Worm (Caenorhabditis elegans): ENCODE data around the gene srh-67.

srh-67 gene

ce11 chrII:12460602-12461453 lies 47.9 kb upstream of the srh-67 start, which contains the start of gene tag-280:
TSS of gene tag-280 (plus strand) at chrII:12460652.
- no peak for TF ChIP-seq lin-11 (tag; optimal IDR thresholded peaks at IDR 0.05)
- no peak for TF ChIP-seq ama-1 (optimal IDR thresholded peaks at IDR 0.05)
- TF ChIP-seq lsy-2 (tag; optimal IDR thresholded peaks at IDR 0.05), result no peak
- no peak for TF ChIP-seq skn-1 (tag; optimal IDR thresholded peaks at IDR 0.05)
- TF ChIP-seq fos-1 (tag; optimal IDR thresholded peaks at IDR 0.05), result no peak

ce11 chrII:12462244-12462643 lies 46.5 kb upstream of the srh-67 start, which contains the start of gene F15A4.2:
TSS of gene F15A4.2 (plus strand) at chrII:12462544.
- TF ChIP-seq peb-1 (tag; optimal IDR thresholded peaks at IDR 0.05), result no peak
- TF ChIP-seq egl-27 (tag; optimal IDR thresholded peaks at IDR 0.05), result no peak
- no peak for TF ChIP-seq R02D3.7 (tag; optimal IDR thresholded peaks at IDR 0.05)
- no peak for TF ChIP-seq skn-1 (tag; optimal IDR thresholded peaks at IDR 0.05)
- no peak for TF ChIP-seq mbf-1 (tag; optimal IDR thresholded peaks at IDR 0.05)
- TF ChIP-seq nhr-10 (tag; optimal IDR thresholded peaks at IDR 0.05), result no peak
- TF ChIP-seq F13H6.1 (tag; optimal IDR thresholded peaks at IDR 0.05), result no peak
- TF ChIP-seq sem-4 (tag; optimal IDR thresholded peaks at IDR 0.05), result no peak

- TF ChIP-seq sma-9 (GFP tag; optimal IDR thresholded peaks at IDR 0.05) (no peak), sma-9 (tag; optimal IDR thresholded peaks at IDR 0.05) (no peak), gmeb-1 (tag; optimal IDR thresholded peaks at IDR 0.05) (no peak), egl-27 (tag; optimal IDR thresholded peaks at IDR 0.05) (no peak), nhr-25 (tag; optimal IDR thresholded peaks at IDR 0.05) (no peak), nhr-237 (tag; optimal IDR thresholded peaks at IDR 0.05) (no peak), elt-3 (tag; optimal IDR thresholded peaks at IDR 0.05) (no peak), fos-1 (tag; optimal IDR thresholded peaks at IDR 0.05) (no peak), aly-2 (tag; optimal IDR thresholded peaks at IDR 0.05) (no peak), ama-1 (optimal IDR thresholded peaks at IDR 0.05) (no peak), mab-5 (tag; optimal IDR thresholded peaks at IDR 0.05) (no peak)
These were observed 43.2 kb upstream of the srh-67 start, which contains the start of gene sre-37 for ce11 chrII:12465557-12465956. TSS of gene sre-37 (plus strand) at chrII:12465857.

- TF ChIP-seq blmp-1 (tag; optimal IDR thresholded peaks at IDR 0.05; ENCODE audit: insufficient read depth) (no peak), nhr-10 (tag; optimal IDR thresholded peaks at IDR 0.05) (no peak)
These were observed 41.7 kb upstream of the srh-67 start, which contains the start of gene srg-16 for ce11 chrII:12467047-12467446. TSS of gene srg-16 (plus strand) at chrII:12467133.

- no peak for TF ChIP-seq unc-39 (tag; optimal IDR thresholded peaks at IDR 0.05)
- no peak for TF ChIP-seq unc-62 (GFP tag; optimal IDR thresholded peaks at IDR 0.05)
- TF ChIP-seq lin-11 (tag; optimal IDR thresholded peaks at IDR 0.05), result no peak
- no peak for TF ChIP-seq dmd-4 (tag; optimal IDR thresholded peaks at IDR 0.05)
- no peak for TF ChIP-seq nhr-237 (tag; optimal IDR thresholded peaks at IDR 0.05)
- no peak for TF ChIP-seq lsy-2 (tag; optimal IDR thresholded peaks at IDR 0.05)
- no peak for TF ChIP-seq egl-27 (tag; optimal IDR thresholded peaks at IDR 0.05)
- no peak for TF ChIP-seq gmeb-1 (tag; optimal IDR thresholded peaks at IDR 0.05)
- TF ChIP-seq nhr-21 (tag; optimal IDR thresholded peaks at IDR 0.05), result no peak
- TF ChIP-seq ceh-82 (tag; optimal IDR thresholded peaks at IDR 0.05), result no peak
- no peak for TF ChIP-seq mbf-1 (tag; optimal IDR thresholded peaks at IDR 0.05)
These were observed 37.5 kb upstream of the srh-67 start, which contains the start of the genes F15A4.5 and phat-8 for ce11 chrII:12471138-12471855. TSS of gene F15A4.5 (minus strand) at chrII:12471238. TSS of gene phat-8 (plus strand) at chrII:12471805.

ce11 chrII:12473406-12473805 lies 35.3 kb upstream of the srh-67 start, which contains the start of gene srg-17:
TSS of gene srg-17 (plus strand) at chrII:12473706.
- TF ChIP-seq nhr-11 (tag; optimal IDR thresholded peaks at IDR 0.05) (no peak), zag-1 (tag; optimal IDR thresholded peaks at IDR 0.05) (no peak), nhr-6 (tag; optimal IDR thresholded peaks at IDR 0.05) (no peak), sma-3 (GFP tag; optimal IDR thresholded peaks at IDR 0.05) (no peak), peb-1 (tag; optimal IDR thresholded peaks at IDR 0.05) (no peak), ama-1 (optimal IDR thresholded peaks at IDR 0.05) (no peak), egl-27 (tag; optimal IDR thresholded peaks at IDR 0.05) (no peak), ztf-11 (tag; optimal IDR thresholded peaks at IDR 0.05) (no peak), ztf-1 (GFP tag; conservative IDR thresholded peaks at IDR 0.05) (no peak), ZK546.5 (tag; optimal IDR thresholded peaks at IDR 0.05) (no peak), snpc-4 (tag; optimal IDR thresholded peaks at IDR 0.05) (no peak), alr-1 (tag; optimal IDR thresholded peaks at IDR 0.05) (no peak), blmp-1 (tag; optimal IDR thresholded peaks at IDR 0.05; ENCODE audit: insufficient read depth) (no peak), nhr-10 (tag; optimal IDR thresholded peaks at IDR 0.05) (no peak), ceh-82 (tag; optimal IDR thresholded peaks at IDR 0.05) (no peak)
